Fruit fly (Drosophila melanogaster) whole organism, wandering third instar larva: Measurements from ENCODE around the gene CG32333.

Experiments used
- Abd-B ChIP-seq: fragments of >200 bp; optimal IDR thresholded peaks from 2 replicates; lab custom pipeline; 2017; ENCODE audit warnings: missing biosample characterization, missing genetic modification characterization
- CG32264 ChIP-seq: fragments of 200-800 bp; sonication (Bioruptor generic); optimal IDR thresholded peaks from 2 replicates; lab custom pipeline; 2016; ENCODE audit warnings: missing biosample characterization, missing genetic modification characterization
- CG9705 ChIP-seq: fragments of 200-800 bp; sonication (Bioruptor generic); optimal IDR thresholded peaks from 2 replicates; lab custom pipeline; 2018; ENCODE audit warnings: missing biosample characterization, mild to moderate bottlenecking, missing genetic modification characterization
- CrebA ChIP-seq: fragments of 200-800 bp; sonication (Bioruptor generic); optimal IDR thresholded peaks from 2 replicates; lab custom pipeline; 2016; ENCODE audit warnings: missing biosample characterization, mild to moderate bottlenecking, missing genetic modification characterization, borderline replicate concordance
- Dfd ChIP-seq: fragments of >200 bp; optimal IDR thresholded peaks from 2 replicates; lab custom pipeline; 2017; ENCODE audit warnings: missing biosample characterization, missing genetic modification characterization
- Dif ChIP-seq: fragments of 200-275, 200-300 bp; sonication (Bioruptor generic); optimal IDR thresholded peaks from 2 replicates; lab custom pipeline; 2018; ENCODE audit warnings: missing biosample characterization, missing genetic modification characterization; ENCODE audit not compliant: partially characterized antibody
- GATAd ChIP-seq: sonication (Bioruptor generic); optimal IDR thresholded peaks from 2 replicates; lab custom pipeline; 2016; ENCODE audit warnings: missing biosample characterization, missing genetic modification characterization
- HLH106 ChIP-seq: fragments of 200-800 bp; optimal IDR thresholded peaks from 3 replicates; lab custom pipeline; 2019; ENCODE audit warnings: missing biosample characterization, mild to moderate bottlenecking, missing genetic modification characterization, moderate library complexity
- Hr83 ChIP-seq: fragments of 200-300 bp; sonication (Bioruptor generic); optimal IDR thresholded peaks from 2 replicates; lab custom pipeline; 2016; ENCODE audit warnings: missing biosample characterization, mild to moderate bottlenecking, missing genetic modification characterization, moderate library complexity; ENCODE audit not compliant: poor library complexity, severe bottlenecking
- Jra ChIP-seq: sonication (Bioruptor generic); optimal IDR thresholded peaks from 2 replicates; lab custom pipeline; 2016; ENCODE audit warnings: missing biosample characterization, missing genetic modification characterization
- Mio ChIP-seq: sonication (Bioruptor generic); optimal IDR thresholded peaks from 2 replicates; lab custom pipeline; 2016; ENCODE audit warnings: missing biosample characterization, missing genetic modification characterization
- Myc ChIP-seq: fragments of >200 bp; optimal IDR thresholded peaks from 2 replicates; lab custom pipeline; 2017
- N ChIP-seq: fragments of >200 bp; optimal IDR thresholded peaks from 2 replicates; lab custom pipeline; 2018; ENCODE audit warnings: missing biosample characterization, missing external identifiers, missing genetic modification characterization
- OdsH ChIP-seq: fragments of 200-800 bp; sonication (Bioruptor generic); optimal IDR thresholded peaks from 2 replicates; lab custom pipeline; 2016; ENCODE audit warnings: missing biosample characterization, mild to moderate bottlenecking, missing genetic modification characterization
- Rel ChIP-seq, 2 experiments: fragments of 200-800 bp; sonication (Bioruptor generic) in 1 of 2; optimal IDR thresholded peaks; 2 replicates in 1 of 2; 3 replicates in 1 of 2; lab custom pipeline; 2016 to 2019; ENCODE audit warnings: mild to moderate bottlenecking in 2 of 2, missing biosample characterization in 2 of 2, missing genetic modification characterization in 2 of 2, moderate library complexity in 1 of 2
- Sp1 ChIP-seq: fragments of 200-800 bp; sonication (Bioruptor generic); optimal IDR thresholded peaks from 3 replicates; lab custom pipeline; 2019; ENCODE audit warnings: missing biosample characterization, mild to moderate bottlenecking, missing genetic modification characterization, moderate library complexity
- Vsx2 ChIP-seq: fragments of 200-300, 225-300 bp; sonication (Bioruptor generic); optimal IDR thresholded peaks from 2 replicates; lab custom pipeline; 2018; ENCODE audit warnings: missing biosample characterization, missing genetic modification characterization; ENCODE audit not compliant: partially characterized antibody
- br ChIP-seq: fragments of 200-800 bp; sonication (Bioruptor generic); optimal IDR thresholded peaks from 2 replicates; lab custom pipeline; 2016; ENCODE audit warnings: missing biosample characterization, missing genetic modification characterization
- brk ChIP-seq: fragments of 200-800 bp; sonication (Bioruptor generic); optimal IDR thresholded peaks from 2 replicates; lab custom pipeline; 2016; ENCODE audit warnings: missing biosample characterization, mild to moderate bottlenecking, missing genetic modification characterization
- dmrt93B ChIP-seq: fragments of 200-800 bp; sonication (Bioruptor generic); optimal IDR thresholded peaks from 2 replicates; lab custom pipeline; 2018; ENCODE audit warnings: missing biosample characterization, mild to moderate bottlenecking, missing genetic modification characterization
- dsf ChIP-seq: sonication (Bioruptor generic); optimal IDR thresholded peaks from 2 replicates; lab custom pipeline; 2016; ENCODE audit warnings: missing biosample characterization, missing genetic modification characterization, borderline replicate concordance
- ey ChIP-seq: fragments of 200-800 bp; sonication (Bioruptor generic); optimal IDR thresholded peaks from 2 replicates; lab custom pipeline; 2016; ENCODE audit warnings: missing biosample characterization, missing genetic modification characterization
- foxo ChIP-seq, 2 experiments: fragments of 200-800 bp; sonication (Bioruptor generic); optimal IDR thresholded peaks; 2 replicates in 1 of 2; 3 replicates in 1 of 2; lab custom pipeline; 2016 to 2017; ENCODE audit warnings: missing biosample characterization in 2 of 2, missing genetic modification characterization in 2 of 2
- fru ChIP-seq: fragments of 200-800 bp; sonication (Bioruptor generic); optimal IDR thresholded peaks from 3 replicates; lab custom pipeline; 2016; ENCODE audit warnings: missing biosample characterization, mild to moderate bottlenecking, missing genetic modification characterization
- h ChIP-seq: fragments of 200-800 bp; sonication (Bioruptor generic); optimal IDR thresholded peaks from 3 replicates; lab custom pipeline; 2016; ENCODE audit warnings: missing biosample characterization, mild to moderate bottlenecking, missing genetic modification characterization
- jim ChIP-seq: fragments of 175-275, 200-325 bp; sonication (Bioruptor generic); optimal IDR thresholded peaks from 2 replicates; lab custom pipeline; 2016; ENCODE audit warnings: missing biosample characterization, mild to moderate bottlenecking, missing genetic modification characterization
- lola ChIP-seq: fragments of >200 bp; optimal IDR thresholded peaks from 2 replicates; lab custom pipeline; 2017; ENCODE audit warnings: missing biosample characterization, missing genetic modification characterization
- pan ChIP-seq: fragments of >200 bp; optimal IDR thresholded peaks from 2 replicates; lab custom pipeline; 2017
- psq ChIP-seq: fragments of 200-800 bp; sonication (Bioruptor generic); optimal IDR thresholded peaks from 3 replicates; lab custom pipeline; 2017; ENCODE audit warnings: missing biosample characterization, mild to moderate bottlenecking, missing genetic modification characterization, moderate library complexity
- rgr ChIP-seq: fragments of 200-800 bp; sonication (Bioruptor generic); optimal IDR thresholded peaks from 3 replicates; lab custom pipeline; 2016; ENCODE audit warnings: missing biosample characterization, mild to moderate bottlenecking, missing genetic modification characterization
- sage ChIP-seq: fragments of 200-800 bp; sonication (Bioruptor generic); optimal IDR thresholded peaks from 2 replicates; lab custom pipeline; 2016; ENCODE audit warnings: missing biosample characterization, mild to moderate bottlenecking, missing genetic modification characterization
- sv ChIP-seq: fragments of 200-800 bp; sonication (Bioruptor generic); optimal IDR thresholded peaks from 3 replicates; lab custom pipeline; 2016; ENCODE audit warnings: missing biosample characterization, missing genetic modification characterization
- tai ChIP-seq: sonication (Bioruptor generic); optimal IDR thresholded peaks from 2 replicates; lab custom pipeline; 2016; ENCODE audit warnings: missing biosample characterization, missing genetic modification characterization
- usp ChIP-seq: fragments of >200 bp; optimal IDR thresholded peaks from 2 replicates; lab custom pipeline; 2017; ENCODE audit warnings: missing biosample characterization, missing genetic modification characterization
- woc ChIP-seq: sonication (Bioruptor generic); optimal IDR thresholded peaks from 2 replicates; lab custom pipeline; 2016; ENCODE audit warnings: missing biosample characterization, mild to moderate bottlenecking, missing genetic modification characterization

Gene CG32333

dm6 chr3L:1294835-1295234, 19.1 kb downstream of the CG32333 start:
- TF ChIP-seq dsf (GFP tag; lab: Kevin White, UChicago) (no peak), tai (GFP tag; lab: Kevin White, UChicago) (no peak), CG9705 (GFP tag; lab: Kevin White, UChicago) (no peak), ey (GFP tag; lab: Kevin White, UChicago) (no peak), OdsH (GFP tag; lab: Kevin White, UChicago) (no peak), rgr (no peak), Mio (no peak), Vsx2 (GFP tag; lab: Kevin White, UChicago) (no peak), Abd-B (GFP tag; lab: Kevin White, UChicago) (no peak), usp (GFP tag; lab: Kevin White, UChicago) (no peak), Myc (lab: Kevin White, UChicago) (no peak), lola (GFP tag; lab: Kevin White, UChicago) (no peak), GATAd (GFP tag; lab: Kevin White, UChicago) (no peak), psq (no peak), sv (GFP tag; lab: Kevin White, UChicago) (no peak), foxo (GFP tag; optimal IDR thresholded peaks at IDR 0.05; lab: Kevin White, UChicago) (no peak), Sp1 (GFP tag; lab: Kevin White, UChicago) (no peak)
- TF ChIP-seq, all 38 proteins: peak for 0

DNA sequence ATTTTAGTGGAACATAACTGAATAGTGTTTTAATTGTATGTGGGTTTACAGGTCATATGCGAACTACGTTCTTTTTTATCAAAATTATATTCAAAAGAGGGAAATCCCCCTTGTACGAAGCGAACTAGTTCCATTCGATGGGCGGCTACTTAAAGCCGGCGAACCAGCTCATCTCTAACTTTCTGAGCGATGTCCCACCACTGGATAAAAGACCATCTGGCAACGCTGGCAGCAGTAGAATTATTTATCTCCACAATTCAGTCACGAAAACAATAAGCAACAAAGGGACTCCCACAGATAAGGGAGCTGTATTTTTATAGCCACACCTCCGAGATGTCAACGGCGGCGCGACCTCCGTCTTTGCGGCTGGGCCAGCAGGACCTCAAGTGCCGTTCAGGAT, 19.9 kb downstream of the CG32333 start, which contains the start of gene Rabex-5:
TSS of gene Rabex-5 (plus strand) at position 221 of the 400 bp plus-strand sequence.
- TF ChIP-seq ey (GFP tag; lab: Kevin White, UChicago) (peak; percentile 16), woc (peak; percentile 55), sage (GFP tag; lab: Kevin White, UChicago) (no peak), Rel (GFP tag; optimal IDR thresholded peaks at IDR 0.05; lab: Kevin White, UChicago) (no peak), Rel (tag; optimal IDR thresholded peaks at IDR 0.05; lab: Kevin White, UChicago) (peak; percentile 100), Sp1 (GFP tag; lab: Kevin White, UChicago) (no peak), foxo (GFP tag; optimal IDR thresholded peaks at IDR 0.05; lab: Kevin White, UChicago) (peak in 1 of 2 experiments; percentile 43), HLH106 (peak; percentile 33), Hr83 (GFP tag; lab: Kevin White, UChicago) (peak; percentile 18), CG32264 (GFP tag; lab: Kevin White, UChicago) (no peak), fru (GFP tag; lab: Kevin White, UChicago) (no peak), pan (lab: Kevin White, UChicago) (no peak), rgr (peak; percentile 28), sv (GFP tag; lab: Kevin White, UChicago) (no peak)

DNA sequence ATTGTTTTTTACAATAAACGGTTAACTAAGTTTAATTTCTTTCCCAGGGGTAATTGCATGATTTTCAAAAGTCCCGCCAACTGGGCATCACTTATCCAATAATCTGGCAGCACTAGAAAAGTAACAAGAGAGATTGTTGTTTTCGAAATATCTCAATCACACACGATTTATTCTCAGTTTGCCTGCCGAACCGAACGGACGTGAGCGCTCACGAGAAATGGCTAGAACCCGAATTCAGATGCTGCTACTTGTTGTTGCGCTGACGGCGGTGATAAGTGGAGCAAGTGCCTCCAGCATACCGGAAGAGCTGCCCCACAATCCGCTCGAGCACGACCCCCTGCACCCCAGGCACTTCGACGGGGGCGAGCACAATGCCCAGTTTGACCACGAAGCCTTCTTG, 22.8 kb downstream of the CG32333 start, which contains the start of gene scf:
TSS of gene scf (plus strand) at position 164 of the 400 bp plus-strand sequence.
- TF ChIP-seq brk (GFP tag; lab: Kevin White, UChicago) (no peak), woc (peak; percentile 4), tai (GFP tag; lab: Kevin White, UChicago) (no peak), sage (GFP tag; lab: Kevin White, UChicago) (no peak), lola (GFP tag; lab: Kevin White, UChicago) (no peak), GATAd (GFP tag; lab: Kevin White, UChicago) (no peak), usp (GFP tag; lab: Kevin White, UChicago) (no peak), Hr83 (GFP tag; lab: Kevin White, UChicago) (no peak), foxo (GFP tag; optimal IDR thresholded peaks at IDR 0.05; lab: Kevin White, UChicago) (no peak), Dfd (GFP tag; lab: Kevin White, UChicago) (no peak), h (GFP tag; lab: Kevin White, UChicago) (no peak), CG32264 (GFP tag; lab: Kevin White, UChicago) (no peak), Mio (no peak), OdsH (GFP tag; lab: Kevin White, UChicago) (no peak), fru (GFP tag; lab: Kevin White, UChicago) (peak; percentile 99), Jra (GFP tag; lab: Kevin White, UChicago) (no peak), sv (GFP tag; lab: Kevin White, UChicago) (no peak), psq (no peak), Dif (GFP tag; lab: Kevin White, UChicago) (peak; percentile 57), N (no peak), Myc (lab: Kevin White, UChicago) (peak; percentile 63), Rel (GFP tag; optimal IDR thresholded peaks at IDR 0.05; lab: Kevin White, UChicago) (no peak), Rel (tag; optimal IDR thresholded peaks at IDR 0.05; lab: Kevin White, UChicago) (peak; percentile 58), Sp1 (GFP tag; lab: Kevin White, UChicago) (peak; percentile 22), dsf (GFP tag; lab: Kevin White, UChicago) (no peak), HLH106 (no peak), pan (lab: Kevin White, UChicago) (no peak), jim (GFP tag; lab: Kevin White, UChicago) (no peak), rgr (no peak), br (GFP tag; lab: Kevin White, UChicago) (no peak), Abd-B (GFP tag; lab: Kevin White, UChicago) (no peak), dmrt93B (GFP tag; lab: Kevin White, UChicago) (no peak), CrebA (no peak), CG9705 (GFP tag; lab: Kevin White, UChicago) (no peak), ey (GFP tag; lab: Kevin White, UChicago) (no peak)
